Worm (Caenorhabditis elegans): ENCODE measurements around the gene mrpl-36.

mrpl-36 gene

ce11 chrIII:9817087-9817612 is 30.8 kb downstream of the mrpl-36 start, which contains the start of gene cnx-1 (continued):
- TF ChIP-seq dpl-1 (GFP tag; optimal IDR thresholded peaks at IDR 0.05) (peak in 1 of 3 experiments; percentile 8), nhr-47 (tag; optimal IDR thresholded peaks at IDR 0.05) (no peak), C16A3.4 (tag; optimal IDR thresholded peaks at IDR 0.05) (no peak), F16B12.6 (tag; optimal IDR thresholded peaks at IDR 0.05) (peak; percentile 49), pax-3 (tag; optimal IDR thresholded peaks at IDR 0.05) (no peak), egl-27 (tag; optimal IDR thresholded peaks at IDR 0.05) (no peak), lin-35 (GFP tag; optimal IDR thresholded peaks at IDR 0.05) (peak; percentile 6 to 42), tbx-2 (tag; optimal IDR thresholded peaks at IDR 0.05) (no peak), lin-14 (GFP tag; optimal IDR thresholded peaks at IDR 0.05) (peak; percentile 76), Y116A8C.19 (tag; optimal IDR thresholded peaks at IDR 0.05; ENCODE audit: borderline replicate concordance) (no peak), ets-5 (GFP tag; IDR thresholded peaks at IDR 0.05) (no peak), lsy-2 (tag; optimal IDR thresholded peaks at IDR 0.05) (peak in 1 of 2 experiments; percentile 30), ceh-88 (GFP tag; IDR thresholded peaks at IDR 0.05) (no peak)

ce11 chrIII:9813146-9813545 is 34.8 kb downstream of the mrpl-36 start, which contains the start of gene ZK632.14:
TSS of gene ZK632.14 (plus strand) at chrIII:9813446.
- TF ChIP-seq nhr-76 (tag; optimal IDR thresholded peaks at IDR 0.05) (no peak), nhr-77 (tag; optimal IDR thresholded peaks at IDR 0.05) (no peak), Y116A8C.19 (tag; optimal IDR thresholded peaks at IDR 0.05; ENCODE audit: borderline replicate concordance) (no peak), mef-2 (tag; optimal IDR thresholded peaks at IDR 0.05) (no peak)

- TF ChIP-seq skn-1 (tag; optimal IDR thresholded peaks at IDR 0.05) = peak; percentile 33
- no peak for TF ChIP-seq irx-1 (tag; optimal IDR thresholded peaks at IDR 0.05)
- no peak for TF ChIP-seq nhr-28 (tag; optimal IDR thresholded peaks at IDR 0.05)
- TF ChIP-seq ceh-63 (GFP tag; optimal IDR thresholded peaks at IDR 0.05) = no peak
- TF ChIP-seq fos-1 (tag; optimal IDR thresholded peaks at IDR 0.05) = no peak
- peak; percentile 9 for TF ChIP-seq snu-23 (GFP tag; optimal IDR thresholded peaks at IDR 0.05)
- peak; percentile 1 for TF ChIP-seq sox-4 (tag; optimal IDR thresholded peaks at IDR 0.05)
- peak; percentile 21 for TF ChIP-seq lin-14 (GFP tag; optimal IDR thresholded peaks at IDR 0.05)
- TF ChIP-seq pax-3 (tag; optimal IDR thresholded peaks at IDR 0.05) = peak; percentile 61
- TF ChIP-seq nhr-90 (tag; optimal IDR thresholded peaks at IDR 0.05; ENCODE audit: poor library complexity) = peak; percentile 10
- TF ChIP-seq dpl-1 (GFP tag; optimal IDR thresholded peaks at IDR 0.05) = peak in 1 of 3 experiments; percentile 37
- TF ChIP-seq rnt-1 (tag; optimal IDR thresholded peaks at IDR 0.05) = no peak
- TF ChIP-seq vab-15 (tag; optimal IDR thresholded peaks at IDR 0.05) = no peak
- peak; percentile 17 to 27 for TF ChIP-seq efl-1 (optimal IDR thresholded peaks at IDR 0.05)
- TF ChIP-seq efl-1 (GFP tag; optimal IDR thresholded peaks at IDR 0.05 in 1 of 2) = no peak
- no peak for TF ChIP-seq lin-13 (GFP tag; optimal IDR thresholded peaks at IDR 0.05)
- TF ChIP-seq tbx-2 (tag; optimal IDR thresholded peaks at IDR 0.05) = no peak
- peak; percentile 8 to 29 for TF ChIP-seq lin-35 (GFP tag; optimal IDR thresholded peaks at IDR 0.05)
- no peak for TF ChIP-seq nhr-85 (tag)
- peak; percentile 34 for TF ChIP-seq snpc-4 (tag; optimal IDR thresholded peaks at IDR 0.05)
- peak; percentile 14 for TF ChIP-seq dsc-1 (tag; optimal IDR thresholded peaks at IDR 0.05)
- TF ChIP-seq lsy-2 (tag; optimal IDR thresholded peaks at IDR 0.05) = peak; percentile 44 to 83
- TF ChIP-seq tlp-1 (tag; optimal IDR thresholded peaks at IDR 0.05) = no peak
- no peak for TF ChIP-seq swsn-7 (tag; optimal IDR thresholded peaks at IDR 0.05)
- TF ChIP-seq sptf-1 (tag; optimal IDR thresholded peaks at IDR 0.05) = no peak
- peak; percentile 25 for TF ChIP-seq lir-3 (tag; optimal IDR thresholded peaks at IDR 0.05; ENCODE audit: poor library complexity)
- peak; percentile 55 for TF ChIP-seq ceh-90 (tag; optimal IDR thresholded peaks at IDR 0.05)
- TF ChIP-seq jun-1 (tag; optimal IDR thresholded peaks at IDR 0.05) = no peak
- TF ChIP-seq fkh-8 (tag; optimal IDR thresholded peaks at IDR 0.05) = peak; percentile 47
- no peak for TF ChIP-seq aly-2 (tag; optimal IDR thresholded peaks at IDR 0.05)
- TF ChIP-seq isw-1 (GFP tag; IDR thresholded peaks at IDR 0.05) = peak; percentile 18; the same call in 1 of the 2 replicates
- peak; percentile 12 for TF ChIP-seq nhr-20 (tag; optimal IDR thresholded peaks at IDR 0.05)
- no peak for TF ChIP-seq ceh-82 (tag; optimal IDR thresholded peaks at IDR 0.05)
- TF ChIP-seq nhr-47 (tag; optimal IDR thresholded peaks at IDR 0.05) = peak; percentile 54
- TF ChIP-seq C04F5.9 (tag; optimal IDR thresholded peaks at IDR 0.05) = peak; percentile 14
- TF ChIP-seq nhr-19 (GFP tag; conservative IDR thresholded peaks at IDR 0.05) = no peak
- TF ChIP-seq C16A3.4 (tag; optimal IDR thresholded peaks at IDR 0.05) = peak; percentile 45
- peak; percentile 32 for TF ChIP-seq egl-13 (tag; optimal IDR thresholded peaks at IDR 0.05)
- TF ChIP-seq lin-39 (tag; optimal IDR thresholded peaks at IDR 0.05) = no peak
- TF ChIP-seq unc-98 (GFP tag; IDR thresholded peaks at IDR 0.05) = peak; percentile 38; the same call in 1 of the 2 replicates
Observed at ce11 chrIII:9808179-9808578, 39.7 kb downstream of the mrpl-36 start, which contains the start of gene gtap-2. TSS of gene gtap-2 (plus strand) at chrIII:9808544.
